Worm (Caenorhabditis elegans) whole organism, L2 larva: ENCODE measurements around the gene C07B5.2.

Experiments
- C34F6.9 ChIP-seq: fragments of 150-350 bp; optimal IDR thresholded peaks from 2 replicates; lab custom pipeline; 2014; ENCODE audit warnings: missing biosample characterization, missing genetic modification characterization
- F13H6.1 ChIP-seq: sonication (generic microtip); optimal IDR thresholded peaks from 2 replicates; lab custom pipeline; 2016; ENCODE audit warnings: missing genetic modification characterization, missing compliant biosample characterization
- R02D3.7 ChIP-seq: fragments of 150-350 bp; optimal IDR thresholded peaks from 2 replicates; lab custom pipeline; 2014; ENCODE audit warnings: missing biosample characterization, missing genetic modification characterization
- ama-1 ChIP-seq: fragments of 150-350 bp; optimal IDR thresholded peaks from 2 replicates; lab custom pipeline; 2018; ENCODE audit warnings: inconsistent platforms
- blmp-1 ChIP-seq: sonication (generic microtip); optimal IDR thresholded peaks from 2 replicates; lab custom pipeline; 2017; ENCODE audit warnings: missing genetic modification characterization, mild to moderate bottlenecking, missing compliant biosample characterization, antibody characterized with exemption, moderate library complexity; ENCODE audit not compliant: insufficient read depth
- ceh-16 ChIP-seq: fragments of 150-350 bp; optimal IDR thresholded peaks from 2 replicates; lab custom pipeline; 2014; ENCODE audit warnings: missing biosample characterization, missing genetic modification characterization
- ceh-82 ChIP-seq: fragments of 150-350 bp; optimal IDR thresholded peaks from 2 replicates; lab custom pipeline; 2014; ENCODE audit warnings: missing biosample characterization, missing genetic modification characterization
- crh-2 ChIP-seq: sonication (generic microtip); optimal IDR thresholded peaks from 2 replicates; lab custom pipeline; 2017; ENCODE audit warnings: missing biosample characterization, missing genetic modification characterization
- dmd-4 ChIP-seq: sonication (generic microtip); optimal IDR thresholded peaks from 2 replicates; lab custom pipeline; 2017; ENCODE audit warnings: missing biosample characterization, missing genetic modification characterization
- egl-27 ChIP-seq: sonication (generic microtip); optimal IDR thresholded peaks from 3 replicates; lab custom pipeline; 2017; ENCODE audit warnings: missing biosample characterization, missing genetic modification reagents, missing genetic modification characterization
- elt-1 ChIP-seq: fragments of 150-350 bp; optimal IDR thresholded peaks from 2 replicates; lab custom pipeline; 2014; ENCODE audit warnings: missing biosample characterization, missing genetic modification characterization
- elt-3 ChIP-seq: sonication (generic microtip); optimal IDR thresholded peaks from 2 replicates; lab custom pipeline; 2017; ENCODE audit warnings: missing biosample characterization, missing genetic modification characterization
- fos-1 ChIP-seq: fragments of 150-350 bp; optimal IDR thresholded peaks from 2 replicates; lab custom pipeline; 2014; ENCODE audit warnings: missing biosample characterization, missing genetic modification characterization
- gmeb-1 ChIP-seq: fragments of 150-350 bp; optimal IDR thresholded peaks from 2 replicates; lab custom pipeline; 2014; ENCODE audit warnings: missing biosample characterization, missing genetic modification characterization
- lin-11 ChIP-seq: fragments of 150-350 bp; sonication (generic microtip); optimal IDR thresholded peaks from 2 replicates; lab custom pipeline; 2014; ENCODE audit warnings: missing biosample characterization, missing genetic modification characterization, inconsistent platforms, mixed read lengths
- lin-39 ChIP-seq: fragments of 150-350 bp; optimal IDR thresholded peaks from 2 replicates; lab custom pipeline; 2014; ENCODE audit warnings: missing biosample characterization, missing genetic modification reagents, missing genetic modification characterization
- lsy-2 ChIP-seq, 2 experiments: fragments of 150-350 bp in 1 of 2; sonication (generic microtip) in 1 of 2; optimal IDR thresholded peaks; 2 replicates each; lab custom pipeline; 2014 to 2017; ENCODE audit warnings: missing biosample characterization in 2 of 2, missing genetic modification characterization in 2 of 2
- mab-5 ChIP-seq: fragments of 150-350 bp; optimal IDR thresholded peaks from 2 replicates; lab custom pipeline; 2014; ENCODE audit warnings: missing biosample characterization, missing genetic modification characterization
- mbf-1 ChIP-seq: sonication (generic microtip); optimal IDR thresholded peaks from 2 replicates; lab custom pipeline; 2017; ENCODE audit warnings: missing biosample characterization, missing genetic modification characterization
- mdl-1 ChIP-seq, 2 experiments: fragments of 150-350 bp in 1 of 2; sonication (generic microtip) in 1 of 2; optimal IDR thresholded peaks; 2 replicates each; lab custom pipeline; 2017; ENCODE audit warnings: missing biosample characterization in 2 of 2, missing genetic modification characterization in 2 of 2
- nhr-10 ChIP-seq: sonication (generic microtip); optimal IDR thresholded peaks from 2 replicates; lab custom pipeline; 2017; ENCODE audit warnings: missing biosample characterization, missing genetic modification characterization
- nhr-11 ChIP-seq: fragments of 150-350 bp; optimal IDR thresholded peaks from 2 replicates; lab custom pipeline; 2014; ENCODE audit warnings: missing biosample characterization, missing genetic modification characterization
- nhr-12 ChIP-seq: fragments of 150-350 bp; optimal IDR thresholded peaks from 2 replicates; lab custom pipeline; 2014; ENCODE audit warnings: missing biosample characterization, missing genetic modification characterization
- nhr-21 ChIP-seq: fragments of 150-350 bp; optimal IDR thresholded peaks from 2 replicates; lab custom pipeline; 2014; ENCODE audit warnings: missing biosample characterization, missing genetic modification characterization
- nhr-23 ChIP-seq: fragments of 150-350 bp; optimal IDR thresholded peaks from 2 replicates; lab custom pipeline; 2014; ENCODE audit warnings: missing biosample characterization, missing genetic modification reagents, missing genetic modification characterization
- nhr-237 ChIP-seq: fragments of 150-350 bp; optimal IDR thresholded peaks from 2 replicates; lab custom pipeline; 2014; ENCODE audit warnings: missing biosample characterization, missing genetic modification characterization
- nhr-25 ChIP-seq: fragments of 150-350 bp; sonication (generic microtip); optimal IDR thresholded peaks from 3 replicates; lab custom pipeline; 2014; ENCODE audit warnings: missing biosample characterization, missing genetic modification characterization
- nhr-77 ChIP-seq: fragments of 150-350 bp; optimal IDR thresholded peaks from 2 replicates; lab custom pipeline; 2014; ENCODE audit warnings: missing biosample characterization, missing genetic modification characterization
- peb-1 ChIP-seq: fragments of 150-350 bp; optimal IDR thresholded peaks from 2 replicates; lab custom pipeline; 2014; ENCODE audit warnings: missing biosample characterization, missing genetic modification characterization
- sem-4 ChIP-seq: fragments of 150-350 bp; optimal IDR thresholded peaks from 2 replicates; lab custom pipeline; 2014; ENCODE audit warnings: missing biosample characterization, missing genetic modification reagents, missing genetic modification characterization
- sma-3 ChIP-seq: sonication (generic microtip); optimal IDR thresholded peaks from 2 replicates; lab custom pipeline; 2016; ENCODE audit warnings: missing genetic modification reagents, missing genetic modification characterization, missing compliant biosample characterization
- sma-9 ChIP-seq, 2 experiments: fragments of 150-350 bp in 1 of 2; sonication (generic microtip) in 1 of 2; optimal IDR thresholded peaks; 2 replicates each; lab custom pipeline; 2014 to 2016; ENCODE audit warnings: missing genetic modification characterization in 2 of 2, mild to moderate bottlenecking in 1 of 2, missing biosample characterization in 1 of 2, missing compliant biosample characterization in 1 of 2, missing genetic modification reagents in 1 of 2, moderate library complexity in 1 of 2
- snpc-4 ChIP-seq: fragments of 150-350 bp; optimal IDR thresholded peaks from 2 replicates; lab custom pipeline; 2014; ENCODE audit warnings: missing biosample characterization, missing genetic modification characterization
- unc-39 ChIP-seq: fragments of 150-350 bp; optimal IDR thresholded peaks from 2 replicates; lab custom pipeline; 2014; ENCODE audit warnings: missing biosample characterization, missing genetic modification characterization
- unc-55 ChIP-seq: fragments of 150-350 bp; sonication (generic microtip); optimal IDR thresholded peaks from 3 replicates; lab custom pipeline; 2014; ENCODE audit warnings: missing biosample characterization, missing genetic modification reagents, missing genetic modification characterization
- unc-62 ChIP-seq: fragments of 150-350 bp; optimal IDR thresholded peaks from 2 replicates; lab custom pipeline; 2014; ENCODE audit warnings: missing biosample characterization, missing genetic modification reagents, missing genetic modification characterization
- ztf-1 ChIP-seq: fragments of 200-800 bp; sonication (Bioruptor generic); conservative IDR thresholded peaks from 2 replicates; pipeline ENCODE4 v1.3.6; 2022; ENCODE audit warnings: missing genetic modification characterization, missing compliant biosample characterization
- ztf-11 ChIP-seq: sonication (generic microtip); optimal IDR thresholded peaks from 2 replicates; lab custom pipeline; 2017; ENCODE audit warnings: missing biosample characterization, missing genetic modification characterization
- ztf-4 ChIP-seq: fragments of 150-350 bp; optimal IDR thresholded peaks from 2 replicates; lab custom pipeline; 2014; ENCODE audit warnings: missing biosample characterization, missing genetic modification characterization

Gene C07B5.2

DNA sequence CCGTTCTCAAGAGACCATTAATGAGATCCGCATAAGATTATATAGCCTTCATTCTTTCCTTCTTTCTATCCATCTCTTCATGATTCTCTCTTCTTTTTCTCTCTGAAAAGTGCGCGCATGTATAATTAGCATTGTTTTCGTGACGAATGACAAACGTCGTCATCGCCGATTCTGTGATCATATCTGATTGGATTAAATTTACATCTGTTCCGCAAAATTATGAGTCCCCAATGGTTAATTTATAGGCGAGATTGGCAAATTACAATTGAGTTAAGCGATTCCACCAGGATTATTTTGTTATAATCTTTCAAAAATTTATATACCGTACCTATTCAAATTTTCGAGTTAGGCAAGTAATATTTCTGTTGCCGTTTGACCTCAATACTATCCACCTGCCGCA, 12.8 kb downstream of the C07B5.2 start:
- TF ChIP-seq unc-55 (GFP tag; lab: Kevin White, UChicago) (peak; percentile 5), nhr-25 (tag; lab: Kevin White, UChicago) (no peak), nhr-23 (tag; lab: Kevin White, UChicago) (no peak), ceh-16 (tag; lab: Kevin White, UChicago) (peak; percentile 17), mbf-1 (tag; lab: Kevin White, UChicago) (no peak), mab-5 (tag; lab: Kevin White, UChicago) (peak; percentile 28), dmd-4 (tag; lab: Kevin White, UChicago) (no peak), snpc-4 (no peak), ztf-1 (GFP tag; lab: Robert Waterston, UW) (no peak)

DNA sequence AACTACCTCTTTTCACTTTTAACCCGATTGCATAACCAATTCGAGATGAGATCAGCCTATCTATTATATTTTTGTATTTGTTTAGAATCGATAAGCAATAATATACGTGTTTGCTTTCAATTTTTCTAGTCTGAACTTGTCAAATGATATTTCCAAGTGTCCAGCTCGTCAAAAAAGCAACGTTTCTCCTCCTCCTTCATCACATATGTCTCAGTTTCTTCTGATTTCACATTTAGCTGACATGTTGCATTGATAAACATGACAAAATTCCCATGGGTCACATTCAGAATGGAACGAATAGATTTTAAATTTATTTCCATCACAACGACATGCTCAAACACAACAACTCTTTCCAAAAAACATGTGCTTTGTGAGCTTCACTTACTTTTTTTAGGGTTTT, 17.7 kb downstream of the C07B5.2 start:
- no peak for TF ChIP-seq lsy-2 (tag; optimal IDR thresholded peaks at IDR 0.05; lab: Kevin White, UChicago)
- TF ChIP-seq F13H6.1, result no peak
- no peak for TF ChIP-seq gmeb-1 (tag; lab: Kevin White, UChicago)
- TF ChIP-seq C34F6.9 (tag; lab: Kevin White, UChicago), result no peak
- TF ChIP-seq nhr-12 (tag; lab: Kevin White, UChicago), result no peak
- no peak for TF ChIP-seq sem-4 (tag; lab: Kevin White, UChicago)
- no peak for TF ChIP-seq sma-9 (GFP tag; optimal IDR thresholded peaks at IDR 0.05; lab: Kevin White, UChicago)
- no peak for TF ChIP-seq sma-9 (tag; optimal IDR thresholded peaks at IDR 0.05; lab: Kevin White, UChicago)
- TF ChIP-seq peb-1 (tag; lab: Kevin White, UChicago), result no peak

DNA sequence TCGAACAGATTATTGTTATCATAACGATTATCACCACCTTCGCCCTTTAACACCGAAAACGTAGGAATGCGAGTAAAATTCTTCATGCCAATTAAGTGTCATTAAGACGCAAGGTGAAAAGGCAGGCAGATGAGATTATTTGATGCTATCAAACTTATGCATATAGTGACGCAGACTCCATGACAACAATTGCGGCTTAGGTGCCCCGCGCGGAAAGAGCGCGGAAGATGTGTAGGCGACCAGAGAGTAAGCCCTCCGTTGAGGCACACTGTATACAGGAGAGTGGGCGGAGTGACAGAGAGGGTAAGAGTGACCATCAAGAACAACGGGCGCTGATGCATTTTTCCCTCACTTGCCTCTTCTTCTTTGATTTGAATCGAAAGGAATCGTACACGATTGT, 22.3 kb downstream of the C07B5.2 start:
- TF ChIP-seq gmeb-1 (tag; lab: Kevin White, UChicago) (no peak), snpc-4 (no peak), sma-9 (GFP tag; optimal IDR thresholded peaks at IDR 0.05; lab: Kevin White, UChicago) (no peak), sma-9 (tag; optimal IDR thresholded peaks at IDR 0.05; lab: Kevin White, UChicago) (no peak), nhr-237 (no peak), nhr-25 (tag; lab: Kevin White, UChicago) (no peak), sma-3 (GFP tag; lab: Kevin White, UChicago) (no peak), ceh-82 (tag; lab: Kevin White, UChicago) (no peak), mab-5 (tag; lab: Kevin White, UChicago) (no peak), ceh-16 (tag; lab: Kevin White, UChicago) (no peak), unc-39 (tag; lab: Kevin White, UChicago) (no peak), nhr-77 (tag; lab: Kevin White, UChicago) (no peak), egl-27 (tag; lab: Kevin White, UChicago) (no peak), ama-1 (no peak), nhr-10 (no peak), ztf-1 (GFP tag; lab: Robert Waterston, UW) (no peak), fos-1 (tag; lab: Kevin White, UChicago) (no peak), dmd-4 (tag; lab: Kevin White, UChicago) (no peak), sem-4 (tag; lab: Kevin White, UChicago) (no peak), nhr-12 (tag; lab: Kevin White, UChicago) (no peak)

DNA sequence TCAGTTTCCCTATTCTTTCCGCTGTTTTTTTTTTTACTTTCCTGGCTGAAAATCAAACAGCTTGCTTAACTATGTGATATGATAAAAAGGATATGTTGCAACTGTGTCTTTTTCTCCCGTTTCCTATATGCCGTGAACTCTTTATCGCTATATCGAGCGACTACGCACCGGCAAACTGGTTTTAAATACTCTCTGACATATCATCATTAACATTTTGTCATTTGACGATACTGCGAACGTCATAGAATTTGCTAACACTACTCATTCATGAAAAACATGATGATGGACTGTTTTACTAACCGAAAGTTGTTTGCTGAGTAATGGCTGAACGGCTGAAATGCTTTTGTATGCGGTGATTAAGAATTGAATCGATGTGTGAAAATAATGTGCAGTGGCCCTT, 25.6 kb downstream of the C07B5.2 start:
- no peak for TF ChIP-seq blmp-1 (tag; lab: Kevin White, UChicago)
- peak; percentile 51 for TF ChIP-seq sma-9 (GFP tag; optimal IDR thresholded peaks at IDR 0.05; lab: Kevin White, UChicago)
- TF ChIP-seq sma-9 (tag; optimal IDR thresholded peaks at IDR 0.05; lab: Kevin White, UChicago), result no peak
- TF ChIP-seq nhr-12 (tag; lab: Kevin White, UChicago), result no peak
- TF ChIP-seq F13H6.1, result no peak
- no peak for TF ChIP-seq unc-55 (GFP tag; lab: Kevin White, UChicago)
- no peak for TF ChIP-seq lsy-2 (tag; optimal IDR thresholded peaks at IDR 0.05; lab: Kevin White, UChicago)
- TF ChIP-seq sma-3 (GFP tag; lab: Kevin White, UChicago), result peak; percentile 52
- no peak for TF ChIP-seq gmeb-1 (tag; lab: Kevin White, UChicago)
- no peak for TF ChIP-seq peb-1 (tag; lab: Kevin White, UChicago)
- no peak for TF ChIP-seq nhr-11 (tag; lab: Kevin White, UChicago)

ce11 chrX:9489578-9489977, 27.4 kb downstream of the C07B5.2 start:
- TF ChIP-seq fos-1 (tag; lab: Kevin White, UChicago), result no peak
- TF ChIP-seq crh-2 (tag; lab: Kevin White, UChicago), result no peak
- no peak for TF ChIP-seq mbf-1 (tag; lab: Kevin White, UChicago)
- peak; percentile 22 for TF ChIP-seq sma-3 (GFP tag; lab: Kevin White, UChicago)
- no peak for TF ChIP-seq lin-11 (tag; lab: Kevin White, UChicago)
- no peak for TF ChIP-seq ztf-11 (tag; lab: Kevin White, UChicago)
- TF ChIP-seq lin-39 (tag; lab: Kevin White, UChicago), result no peak
- no peak for TF ChIP-seq unc-55 (GFP tag; lab: Kevin White, UChicago)
- no peak for TF ChIP-seq ama-1
- TF ChIP-seq snpc-4, result no peak
- TF ChIP-seq R02D3.7, result no peak
- no peak for TF ChIP-seq ztf-4 (tag; lab: Kevin White, UChicago)
- TF ChIP-seq unc-62, result no peak
- no peak for TF ChIP-seq ceh-16 (tag; lab: Kevin White, UChicago)
- TF ChIP-seq nhr-237, result no peak
- no peak for TF ChIP-seq elt-1 (tag; lab: Kevin White, UChicago)
- peak; percentile 31 for TF ChIP-seq nhr-21 (tag; lab: Kevin White, UChicago)
- peak; percentile 4 for TF ChIP-seq blmp-1 (tag; lab: Kevin White, UChicago)
- TF ChIP-seq ceh-82 (tag; lab: Kevin White, UChicago), result no peak
- no peak for TF ChIP-seq elt-3 (tag; lab: Kevin White, UChicago)
- no peak for TF ChIP-seq mdl-1 (tag; optimal IDR thresholded peaks at IDR 0.05; lab: Kevin White, UChicago)
- peak; percentile 47 for TF ChIP-seq sma-9 (GFP tag; optimal IDR thresholded peaks at IDR 0.05; lab: Kevin White, UChicago)
- no peak for TF ChIP-seq sma-9 (tag; optimal IDR thresholded peaks at IDR 0.05; lab: Kevin White, UChicago)
